Fruit fly (Drosophila melanogaster) whole organism, adult: ENCODE results near the gene CG15914.

Experiments used
- CG11617 ChIP-seq: fragments of 200-800 bp; sonication (Bioruptor generic); optimal IDR thresholded peaks from 2 replicates; lab custom pipeline; 2017; ENCODE audit warnings: mild to moderate bottlenecking, missing biosample characterization, missing genetic modification reagents, missing genetic modification characterization
- CG12768 ChIP-seq: fragments of 200-800 bp; sonication (Bioruptor generic); optimal IDR thresholded peaks from 2 replicates; lab custom pipeline; 2017; ENCODE audit warnings: missing biosample characterization, missing genetic modification characterization, mild to moderate bottlenecking, moderate library complexity, missing genetic modification reagents
- CG14711 ChIP-seq: fragments of 200-800 bp; sonication (Bioruptor generic); optimal IDR thresholded peaks from 2 replicates; lab custom pipeline; 2018; ENCODE audit warnings: missing biosample characterization, mild to moderate bottlenecking, missing genetic modification characterization, moderate library complexity
- CG1620 ChIP-seq: fragments of 200-800 bp; sonication (Bioruptor generic); optimal IDR thresholded peaks from 2 replicates; lab custom pipeline; 2016; ENCODE audit warnings: missing biosample characterization, missing genetic modification characterization
- CG33017 ChIP-seq: fragments of 200-800 bp; sonication (Bioruptor generic); optimal IDR thresholded peaks from 2 replicates; lab custom pipeline; 2018; ENCODE audit warnings: missing biosample characterization, mild to moderate bottlenecking, missing genetic modification characterization, moderate library complexity
- CG5204 ChIP-seq: fragments of 200-800 bp; sonication (Bioruptor generic); optimal IDR thresholded peaks from 2 replicates; lab custom pipeline; 2016; ENCODE audit warnings: missing biosample characterization, missing genetic modification characterization
- CG7045 ChIP-seq: fragments of 200-800 bp; sonication (Bioruptor generic); optimal IDR thresholded peaks from 2 replicates; lab custom pipeline; 2017; ENCODE audit warnings: missing biosample characterization, mild to moderate bottlenecking, missing genetic modification characterization
- CG7101 ChIP-seq: fragments of 200-800 bp; sonication (Bioruptor generic); optimal IDR thresholded peaks from 2 replicates; lab custom pipeline; 2018; ENCODE audit warnings: missing biosample characterization, mild to moderate bottlenecking, missing genetic modification characterization, moderate library complexity
- Clk ChIP-seq: fragments of 200-800 bp; sonication (Bioruptor generic); optimal IDR thresholded peaks from 2 replicates; lab custom pipeline; 2017; ENCODE audit warnings: missing biosample characterization, missing genetic modification characterization
- Crg-1 ChIP-seq: fragments of 200-800 bp; sonication (Bioruptor generic); optimal IDR thresholded peaks from 2 replicates; lab custom pipeline; 2016; ENCODE audit warnings: missing biosample characterization, missing genetic modification characterization
- Hr96 ChIP-seq: fragments of 200-800 bp; sonication (Bioruptor generic); optimal IDR thresholded peaks from 2 replicates; lab custom pipeline; 2016; ENCODE audit warnings: missing biosample characterization, missing genetic modification characterization
- Mnt ChIP-seq: fragments of 200-800 bp; sonication (Bioruptor generic); optimal IDR thresholded peaks from 2 replicates; lab custom pipeline; 2016; ENCODE audit warnings: missing biosample characterization, mild to moderate bottlenecking, missing genetic modification characterization
- bab1 ChIP-seq: fragments of 200-800 bp; sonication (Bioruptor generic); optimal IDR thresholded peaks from 3 replicates; lab custom pipeline; 2019; ENCODE audit warnings: missing biosample characterization, mild to moderate bottlenecking, missing genetic modification characterization, moderate library complexity
- cic ChIP-seq: fragments of 200-800 bp; sonication (Bioruptor generic); optimal IDR thresholded peaks from 2 replicates; lab custom pipeline; 2017; ENCODE audit warnings: missing biosample characterization, mild to moderate bottlenecking, missing genetic modification characterization, moderate library complexity
- cnc ChIP-seq, 2 experiments: fragments of >200 bp; optimal IDR thresholded peaks; 2 replicates each; lab custom pipeline; 2017
- kay ChIP-seq: fragments of 200-800 bp; sonication (Bioruptor generic); peaks from one replicate; lab custom pipeline; 2016; ENCODE audit warnings: missing biosample characterization, missing genetic modification characterization, borderline replicate concordance
- ovo ChIP-seq: fragments of 200-800 bp; sonication (Bioruptor generic); optimal IDR thresholded peaks from 2 replicates; lab custom pipeline; 2016; ENCODE audit warnings: missing biosample characterization, missing genetic modification characterization
- pad ChIP-seq: fragments of 200-800 bp; sonication (Bioruptor generic); optimal IDR thresholded peaks from 3 replicates; lab custom pipeline; 2017; ENCODE audit warnings: missing biosample characterization, missing genetic modification characterization, mild to moderate bottlenecking, moderate library complexity, missing genetic modification reagents
- tj ChIP-seq: fragments of 200-800 bp; sonication (Bioruptor generic); optimal IDR thresholded peaks from 3 replicates; lab custom pipeline; 2017; ENCODE audit warnings: missing biosample characterization, mild to moderate bottlenecking, missing genetic modification characterization, moderate library complexity
- toe ChIP-seq: fragments of 200-800 bp; sonication (Bioruptor generic); optimal IDR thresholded peaks from 2 replicates; lab custom pipeline; 2016; ENCODE audit warnings: missing biosample characterization, missing genetic modification characterization

The CG15914 gene

dm6 chrX:15874437-15874836 is 21.2 kb downstream of the CG15914 start:
- TF ChIP-seq CG7101 (tag; lab: Kevin White, UChicago) (no peak), CG12768 (GFP tag; lab: Kevin White, UChicago) (no peak), cnc (optimal IDR thresholded peaks at IDR 0.05; lab: Kevin White, UChicago) (no peak), cic (no peak), kay (GFP tag; lab: Kevin White, UChicago) (no peak), ovo (GFP tag; lab: Kevin White, UChicago) (no peak), CG14711 (tag; lab: Kevin White, UChicago) (no peak), Mnt (no peak), CG11617 (GFP tag; lab: Kevin White, UChicago) (no peak), Clk (GFP tag; lab: Kevin White, UChicago) (no peak), bab1 (GFP tag; lab: Kevin White, UChicago) (no peak), Crg-1 (GFP tag; lab: Kevin White, UChicago) (no peak), CG1620 (GFP tag; lab: Kevin White, UChicago) (no peak)

DNA sequence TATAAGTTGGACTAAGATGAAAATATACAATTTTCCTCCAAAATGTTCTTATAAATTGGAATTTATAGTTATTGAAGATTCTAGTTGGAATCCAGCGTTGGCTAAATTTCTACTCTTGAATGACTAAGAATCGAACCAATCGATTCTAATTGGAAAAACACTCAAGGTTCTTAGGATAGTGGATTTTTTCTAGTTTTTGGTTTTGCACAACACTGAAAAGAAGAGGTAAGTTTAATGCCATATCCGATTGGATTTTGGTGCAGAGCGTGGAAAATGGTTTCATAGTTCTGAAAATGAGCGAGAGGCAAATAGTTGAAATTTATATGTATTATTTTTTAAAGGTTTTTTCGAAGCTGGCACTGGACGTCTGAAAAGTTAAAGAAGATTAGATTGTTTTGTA is 22.3 kb downstream of the CG15914 start:
- TF ChIP-seq cic (no peak), kay (GFP tag; lab: Kevin White, UChicago) (no peak), CG14711 (tag; lab: Kevin White, UChicago) (no peak), tj (GFP tag; lab: Kevin White, UChicago) (no peak), ovo (GFP tag; lab: Kevin White, UChicago) (no peak), Hr96 (no peak), Crg-1 (GFP tag; lab: Kevin White, UChicago) (no peak), Clk (GFP tag; lab: Kevin White, UChicago) (no peak), CG33017 (tag; lab: Kevin White, UChicago) (no peak), CG11617 (GFP tag; lab: Kevin White, UChicago) (no peak), CG7045 (no peak), bab1 (GFP tag; lab: Kevin White, UChicago) (no peak), pad (GFP tag; lab: Kevin White, UChicago) (no peak), Mnt (no peak)

DNA sequence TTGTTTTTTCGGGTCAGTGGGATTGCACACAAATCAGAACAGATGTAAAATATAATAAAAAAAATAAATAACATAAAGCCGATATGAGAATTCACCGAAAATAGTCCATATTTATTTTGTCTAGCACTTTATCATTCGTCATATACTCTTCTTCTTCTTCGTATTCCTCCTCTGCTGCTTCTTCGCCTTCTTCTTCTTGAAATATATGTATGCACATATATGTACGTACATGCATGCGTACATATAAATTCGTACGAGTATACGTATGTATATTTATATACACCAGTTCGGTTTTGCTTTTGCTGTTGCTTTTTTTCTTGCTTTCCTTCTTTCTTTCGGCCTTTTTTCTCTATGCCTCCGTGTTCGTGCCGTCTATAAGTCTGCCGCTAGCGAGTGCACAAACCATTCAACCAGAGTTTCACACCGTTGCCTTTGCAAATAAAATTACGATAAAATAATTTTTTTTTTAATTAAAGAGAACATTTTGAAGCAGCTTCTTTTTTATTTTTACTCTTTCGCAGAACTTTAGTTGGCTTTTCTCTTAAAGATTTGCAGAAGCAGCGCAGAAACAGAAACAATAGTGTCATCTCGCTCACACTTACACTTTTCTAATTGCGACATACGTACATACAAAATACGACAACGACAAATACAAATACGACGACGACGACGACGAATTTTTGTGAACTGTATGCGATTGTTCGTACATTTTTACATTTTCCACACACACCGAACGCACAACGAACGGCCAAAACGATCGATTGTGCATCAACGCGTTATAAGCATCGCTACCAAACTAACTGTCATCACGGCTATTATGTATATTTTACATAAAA is 33.4 kb downstream of the CG15914 start:
- TF ChIP-seq Mnt (peak; percentile 78), Crg-1 (GFP tag; lab: Kevin White, UChicago) (peak; percentile 53), toe (no peak), cic (peak; percentile 93), ovo (GFP tag; lab: Kevin White, UChicago) (no peak), CG14711 (tag; lab: Kevin White, UChicago) (peak; percentile 58), CG33017 (tag; lab: Kevin White, UChicago) (peak; percentile 63), CG1620 (GFP tag; lab: Kevin White, UChicago) (peak; percentile 42), pad (GFP tag; lab: Kevin White, UChicago) (peak; percentile 2), CG7045 (no peak), CG12768 (GFP tag; lab: Kevin White, UChicago) (peak; percentile 37), kay (GFP tag; lab: Kevin White, UChicago) (peak; percentile 99), CG7101 (tag; lab: Kevin White, UChicago) (peak; percentile 67), cnc (optimal IDR thresholded peaks at IDR 0.05; lab: Kevin White, UChicago) (no peak), tj (GFP tag; lab: Kevin White, UChicago) (peak; percentile 74), CG11617 (GFP tag; lab: Kevin White, UChicago) (peak; percentile 88), Clk (GFP tag; lab: Kevin White, UChicago) (no peak), bab1 (GFP tag; lab: Kevin White, UChicago) (peak; percentile 43)

- TF ChIP-seq CG7101 (tag; lab: Kevin White, UChicago) = no peak
- TF ChIP-seq kay (GFP tag; lab: Kevin White, UChicago) = peak; percentile 26
- TF ChIP-seq Crg-1 (GFP tag; lab: Kevin White, UChicago) = no peak
- TF ChIP-seq CG1620 (GFP tag; lab: Kevin White, UChicago) = no peak
- TF ChIP-seq pad (GFP tag; lab: Kevin White, UChicago) = no peak
- no peak for TF ChIP-seq Mnt
- TF ChIP-seq CG7045 = no peak
Measured at dm6 chrX:15887247-15887616, 34.0 kb downstream of the CG15914 start, which contains the start of gene tay. tay (minus strand) TSS chrX:15887311.

- TF ChIP-seq CG11617 (GFP tag; lab: Kevin White, UChicago) (no peak), CG33017 (tag; lab: Kevin White, UChicago) (no peak), Mnt (no peak), Crg-1 (GFP tag; lab: Kevin White, UChicago) (no peak), CG12768 (GFP tag; lab: Kevin White, UChicago) (no peak), CG5204 (GFP tag; lab: Kevin White, UChicago) (no peak), ovo (GFP tag; lab: Kevin White, UChicago) (no peak), pad (GFP tag; lab: Kevin White, UChicago) (no peak), Clk (GFP tag; lab: Kevin White, UChicago) (no peak), cnc (optimal IDR thresholded peaks at IDR 0.05; lab: Kevin White, UChicago) (no peak), toe (no peak), Hr96 (no peak), cic (no peak), CG14711 (tag; lab: Kevin White, UChicago) (no peak), CG1620 (GFP tag; lab: Kevin White, UChicago) (no peak), CG7045 (no peak), bab1 (GFP tag; lab: Kevin White, UChicago) (no peak), tj (GFP tag; lab: Kevin White, UChicago) (no peak), kay (GFP tag; lab: Kevin White, UChicago) (no peak), CG7101 (tag; lab: Kevin White, UChicago) (no peak)
Measured at dm6 chrX:15888763-15889162, 35.5 kb downstream of the CG15914 start.
